Worm (Caenorhabditis elegans): ENCODE data around the gene ZK792.1.

DNA sequence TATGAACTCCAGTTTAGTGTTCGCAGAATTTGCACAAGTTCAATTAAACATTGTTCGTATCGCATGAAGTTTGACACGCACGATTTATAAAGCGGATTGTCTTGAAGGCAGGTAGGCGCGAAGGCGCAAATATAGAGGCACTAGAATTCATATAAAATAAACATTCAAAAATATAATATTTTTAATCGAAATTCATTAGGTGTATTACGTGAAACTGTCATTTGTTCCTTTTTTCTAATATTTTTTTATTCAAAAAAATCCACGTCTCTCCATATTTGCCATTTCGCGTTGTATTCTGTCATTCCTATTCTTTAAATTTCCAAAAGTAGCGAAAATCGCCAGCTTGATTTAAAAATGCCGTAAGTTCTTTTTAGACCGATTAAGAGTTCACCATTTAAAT lies 17.8 kb upstream of the ZK792.1 start, which contains the start of gene ZK809.1:
- TF ChIP-seq F13C5.2 (tag; optimal IDR thresholded peaks at IDR 0.05) (no peak), ceh-36 (tag; optimal IDR thresholded peaks at IDR 0.05) (no peak), flt-1 (GFP tag; IDR thresholded peaks at IDR 0.05) (no peak), pes-1 (GFP tag; IDR thresholded peaks at IDR 0.05) (no peak), ama-1 (optimal IDR thresholded peaks at IDR 0.05) (no peak), hmg-4 (GFP tag; optimal IDR thresholded peaks at IDR 0.05) (no peak)

Measured in whole organism, early embryonic.